Fruit fly (Drosophila melanogaster): ENCODE measurements around the gene Diedel.

Gene Diedel

DNA sequence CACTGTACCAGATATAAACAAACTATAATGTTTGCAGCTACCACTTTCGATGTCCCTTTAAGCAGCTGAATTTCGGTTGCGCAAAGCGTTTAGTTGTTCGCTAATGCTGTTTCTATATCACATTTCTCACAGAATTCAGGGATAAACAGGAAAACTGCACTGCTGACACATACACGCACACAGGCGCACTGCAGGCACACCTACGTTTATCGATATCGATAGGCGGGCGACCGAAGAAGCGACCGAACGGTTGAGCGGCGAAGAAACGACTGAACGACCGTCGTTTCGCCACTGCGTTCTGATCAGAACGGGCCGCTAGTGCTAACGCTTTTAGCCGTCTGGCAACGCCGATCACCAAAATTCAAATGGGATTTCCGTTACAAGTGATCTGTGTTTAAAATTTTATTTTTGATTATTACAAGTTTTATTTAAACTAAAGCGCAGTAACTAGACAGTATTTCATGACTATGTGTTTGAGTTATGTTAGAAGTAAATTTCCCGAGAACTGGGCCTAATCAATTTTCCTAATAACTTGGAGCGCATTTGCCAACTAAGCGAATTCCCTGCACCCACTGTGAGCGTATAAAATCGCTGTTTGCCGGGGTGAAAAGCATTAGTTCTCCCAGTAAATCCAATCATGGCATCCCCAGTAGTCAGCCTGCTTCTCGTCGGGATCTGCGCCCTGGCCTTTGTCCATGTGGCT lies at the start of gene Diedel, which contains the start of gene CG2310 (continued):
- TF ChIP-seq CG17328 (GFP tag; IDR thresholded peaks at IDR 0.05) (0 out of 2 replicates have a peak, but pooled peaks have one; percentile 36), da (GFP tag; optimal IDR thresholded peaks at IDR 0.05) (no peak), ato (GFP tag; IDR thresholded peaks at IDR 0.05; ENCODE audit: partially characterized antibody) (peak; percentile 43; the same call in 1 of the 2 replicates), Deaf1 (tag; optimal IDR thresholded peaks at IDR 0.05) (peak; percentile 85), otp (GFP tag; IDR thresholded peaks at IDR 0.05) (no peak), NC2β (GFP tag; optimal IDR thresholded peaks at IDR 0.05) (peak; percentile 27), CG11247 (GFP tag; IDR thresholded peaks at IDR 0.05) (no peak), salm (tag; optimal IDR thresholded peaks at IDR 0.05) (no peak), Oli (tag; optimal IDR thresholded peaks at IDR 0.05) (no peak), dpn (GFP tag; optimal IDR thresholded peaks at IDR 0.05) (peak in 1 of 2 experiments; percentile 11), Dbx (GFP tag; IDR thresholded peaks at IDR 0.05) (0 out of 3 replicates have a peak, but pooled peaks have one; percentile 28), YL-1 (GFP tag; optimal IDR thresholded peaks at IDR 0.05) (peak; percentile 78), aop (GFP tag; IDR thresholded peaks at IDR 0.05) (no peak), CG11093 (GFP tag; IDR thresholded peaks at IDR 0.05) (no peak), Bteb2 (GFP tag; optimal IDR thresholded peaks at IDR 0.05) (no peak), CG4404 (GFP tag; IDR thresholded peaks at IDR 0.05) (no peak), kay (GFP tag; optimal IDR thresholded peaks at IDR 0.05) (peak; percentile 73), CG16813 (GFP tag; IDR thresholded peaks at IDR 0.05; ENCODE audit: partially characterized antibody) (peak; percentile 63; the same call in 2 of the 3 replicates), CG4730 (GFP tag; IDR thresholded peaks at IDR 0.05) (no peak), CG32772 (GFP tag; IDR thresholded peaks at IDR 0.05) (no peak), Med (GFP tag) (peak; percentile 78), CG10543 (GFP tag; optimal IDR thresholded peaks at IDR 0.05) (no peak), fd102C (GFP tag; optimal IDR thresholded peaks at IDR 0.05) (no peak), CG12104 (GFP tag; optimal IDR thresholded peaks at IDR 0.05) (no peak), pros (GFP tag; optimal IDR thresholded peaks at IDR 0.05) (no peak), hb (GFP tag; IDR thresholded peaks at IDR 0.05; ENCODE audit: partially characterized antibody) (peak; percentile 67; the same call in 1 of the 3 replicates), odd (GFP tag; optimal IDR thresholded peaks at IDR 0.05) (no peak), CG16863 (GFP tag; optimal IDR thresholded peaks at IDR 0.05) (no peak), knrl (GFP tag; IDR thresholded peaks at IDR 0.05; ENCODE audit: partially characterized antibody) (peak; percentile 51; the same call in 2 of the 3 replicates), Fer2 (tag; optimal IDR thresholded peaks at IDR 0.05) (no peak), CG12942 (GFP tag; optimal IDR thresholded peaks at IDR 0.05) (no peak), fu2 (GFP tag; optimal IDR thresholded peaks at IDR 0.05) (no peak), sisA (GFP tag; IDR thresholded peaks at IDR 0.05) (peak; percentile 29; the same call in 1 of the 2 replicates), CG30020 (tag; optimal IDR thresholded peaks at IDR 0.05) (peak; percentile 4), Neu2 (GFP tag; optimal IDR thresholded peaks at IDR 0.05; ENCODE audit: borderline replicate concordance) (peak; percentile 80), CG17359 (tag; optimal IDR thresholded peaks at IDR 0.05) (no peak), cg (GFP tag; optimal IDR thresholded peaks at IDR 0.05) (peak; percentile 98), B-H2 (GFP tag; optimal IDR thresholded peaks at IDR 0.05) (no peak), CG2678 (tag; optimal IDR thresholded peaks at IDR 0.05) (no peak), CG10366 (GFP tag; IDR thresholded peaks at IDR 0.05) (no peak), bigmax (GFP tag; optimal IDR thresholded peaks at IDR 0.05) (no peak), gce (GFP tag; IDR thresholded peaks at IDR 0.05) (no peak), CG6813 (GFP tag; optimal IDR thresholded peaks at IDR 0.05) (no peak), NfI (GFP tag; optimal IDR thresholded peaks at IDR 0.05) (peak; percentile 18), Hand (GFP tag; optimal IDR thresholded peaks at IDR 0.05) (no peak), CG14667 (GFP tag; IDR thresholded peaks at IDR 0.05) (no peak), CG12299 (tag; optimal IDR thresholded peaks at IDR 0.05) (no peak), Oaz (GFP tag; IDR thresholded peaks at IDR 0.05) (no peak), CG12219 (GFP tag; optimal IDR thresholded peaks at IDR 0.05) (no peak)
